Fruit fly (Drosophila melanogaster): Measurements from ENCODE around the gene CG34051.

CG34051 gene

DNA sequence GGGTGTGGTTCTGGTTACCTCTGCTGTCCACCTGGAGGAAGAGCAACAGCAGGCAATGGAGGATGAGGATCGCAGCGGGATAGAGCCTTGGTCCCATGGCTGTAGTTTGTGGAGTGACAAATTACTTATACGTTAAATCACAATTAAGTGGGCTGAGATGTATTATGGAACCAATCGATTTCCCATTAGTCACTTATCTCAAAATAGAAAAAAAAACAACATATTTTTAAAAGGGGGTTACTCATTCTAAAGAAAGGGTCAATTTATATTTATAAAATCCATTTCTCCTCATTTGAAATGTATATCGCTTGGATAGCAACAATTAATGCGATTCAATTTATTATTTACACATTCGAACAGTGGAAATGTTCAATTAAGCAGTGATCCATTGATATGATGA, at the start of gene CG34051:
Gene CG34051, minus strand, starts transcription at position 101 of the 400 bp plus-strand sequence.
- TF ChIP-seq CTCF (optimal IDR thresholded peaks at IDR 0.05) (no peak), CG8478 (optimal IDR thresholded peaks at IDR 0.05) (no peak)

DNA sequence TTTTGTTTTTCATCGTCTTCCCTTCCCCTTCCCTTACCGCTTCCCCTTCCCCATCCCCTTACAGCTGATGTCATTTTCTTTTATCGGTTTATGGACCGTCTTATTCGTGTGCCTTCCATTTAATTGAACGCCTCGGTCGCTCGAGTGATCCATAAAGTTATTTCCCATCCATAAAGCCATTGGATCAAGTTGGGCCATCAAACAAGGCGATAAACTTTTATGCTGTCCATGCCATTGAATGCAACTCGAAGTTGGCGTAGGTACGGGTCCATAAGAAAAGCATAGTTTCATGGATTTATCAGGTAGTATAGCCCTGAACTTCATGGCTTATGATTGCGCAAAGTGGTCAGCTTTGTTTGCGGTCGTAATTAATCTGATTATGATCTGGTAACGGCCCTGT, 44.2 kb upstream of the CG34051 start:
- no peak for TF ChIP-seq CG8478 (optimal IDR thresholded peaks at IDR 0.05)
- TF ChIP-seq CTCF (optimal IDR thresholded peaks at IDR 0.05) = no peak

DNA sequence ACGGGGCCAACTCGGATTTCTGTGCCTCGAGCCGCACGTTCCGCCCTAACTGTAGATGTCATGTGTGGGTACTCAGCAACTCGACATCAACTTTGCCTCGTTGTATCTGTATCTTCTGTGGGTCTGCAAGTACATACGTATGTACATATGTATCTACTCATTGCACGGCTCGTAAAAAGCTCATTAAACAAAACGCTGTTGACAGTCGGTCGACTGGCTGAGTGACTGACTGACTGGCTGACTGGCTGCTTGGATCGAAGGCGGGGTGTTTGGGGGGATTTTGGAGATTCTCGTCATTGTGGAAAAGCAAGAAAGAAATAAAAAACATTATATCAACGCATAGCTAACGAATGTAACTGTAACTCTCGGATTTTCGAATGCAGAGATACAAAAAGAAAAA, 43.5 kb upstream of the CG34051 start:
- no peak for TF ChIP-seq CG8478 (optimal IDR thresholded peaks at IDR 0.05)
- TF ChIP-seq CTCF (optimal IDR thresholded peaks at IDR 0.05) = no peak

- TF ChIP-seq CG8478 (optimal IDR thresholded peaks at IDR 0.05) (no peak), CTCF (optimal IDR thresholded peaks at IDR 0.05) (no peak)
Measured at dm6 chr2L:20002086-20002485, 41.3 kb upstream of the CG34051 start.

DNA sequence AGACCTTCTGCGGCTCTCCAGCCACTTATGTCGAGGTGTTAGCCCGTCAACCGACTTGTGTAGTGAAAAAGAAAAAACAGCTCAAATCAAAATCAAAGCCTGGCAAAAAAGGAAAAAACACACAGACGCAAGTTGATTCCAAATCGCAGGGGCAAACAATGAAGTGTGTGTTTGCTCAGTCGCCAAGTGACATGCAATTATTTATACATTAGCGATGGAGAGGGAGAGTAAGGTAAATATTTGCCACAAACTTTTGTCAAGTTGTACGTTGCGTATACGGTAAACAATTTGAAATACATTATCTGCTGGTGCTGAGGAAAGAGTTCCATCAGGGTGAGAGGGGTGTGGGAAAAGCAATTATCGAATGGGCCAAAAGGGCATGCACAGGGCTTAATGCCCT, 37.3 kb upstream of the CG34051 start:
- TF ChIP-seq CG8478 (optimal IDR thresholded peaks at IDR 0.05) = no peak
- TF ChIP-seq CTCF (optimal IDR thresholded peaks at IDR 0.05) = no peak

- TF ChIP-seq CG8478 (optimal IDR thresholded peaks at IDR 0.05) = no peak
- no peak for TF ChIP-seq CTCF (optimal IDR thresholded peaks at IDR 0.05)
Measured at dm6 chr2L:19992427-19992998, 31.7 kb upstream of the CG34051 start.

- TF ChIP-seq CG8478 (optimal IDR thresholded peaks at IDR 0.05) (no peak), CTCF (optimal IDR thresholded peaks at IDR 0.05) (peak; percentile 64 to 66)
Measured at dm6 chr2L:19989658-19990362, 29.0 kb upstream of the CG34051 start.

DNA sequence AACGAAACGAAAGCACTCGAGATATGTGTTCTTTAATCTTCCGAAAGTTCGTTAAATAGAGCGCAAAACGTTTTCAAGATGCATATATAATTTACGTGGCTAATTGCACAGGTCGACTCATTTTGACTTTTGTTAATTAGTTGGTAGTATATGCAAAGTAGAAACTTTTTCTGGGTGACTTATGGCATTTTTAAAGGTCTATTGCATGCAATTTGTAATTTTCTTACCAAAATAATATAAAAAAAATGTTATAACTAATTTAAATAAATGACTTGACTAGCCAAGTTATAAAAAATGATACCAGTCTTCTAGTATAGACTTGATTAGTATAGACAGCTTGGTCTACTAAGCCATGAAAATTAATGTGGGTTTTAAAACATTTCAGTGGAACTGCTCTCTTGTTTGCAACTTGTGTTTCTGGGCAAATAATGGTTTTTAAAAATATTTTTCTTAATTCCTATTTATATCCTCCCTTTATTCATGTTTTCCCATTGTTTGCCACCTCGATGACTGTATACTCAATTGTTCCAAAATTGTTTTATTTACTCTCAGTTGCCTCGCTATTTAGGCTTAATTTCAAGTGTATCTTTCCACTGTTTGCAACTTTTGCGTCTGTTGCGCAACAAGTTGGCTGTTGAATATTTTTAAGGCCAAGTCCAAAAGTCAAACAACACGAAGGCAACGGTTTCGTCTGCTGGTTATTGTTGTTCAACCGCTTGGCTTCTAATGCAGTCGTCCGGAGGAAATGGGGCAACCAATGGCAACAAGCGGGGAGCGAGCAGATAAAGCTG, 27.2 kb upstream of the CG34051 start:
- TF ChIP-seq CTCF (optimal IDR thresholded peaks at IDR 0.05) = no peak
- TF ChIP-seq CG8478 (optimal IDR thresholded peaks at IDR 0.05) = no peak

- no peak for TF ChIP-seq CG8478 (optimal IDR thresholded peaks at IDR 0.05)
- no peak for TF ChIP-seq CTCF (optimal IDR thresholded peaks at IDR 0.05)
Measured at dm6 chr2L:19967390-19967789, 6.6 kb upstream of the CG34051 start, which contains the start of gene Hf. Gene Hf, minus strand, starts transcription at chr2L:19967685.

- no peak for TF ChIP-seq CTCF (optimal IDR thresholded peaks at IDR 0.05)
- no peak for TF ChIP-seq CG8478 (optimal IDR thresholded peaks at IDR 0.05)
Measured at dm6 chr2L:19966410-19966809, 5.6 kb upstream of the CG34051 start, which contains the start of gene OS9. Gene OS9, minus strand, starts transcription at chr2L:19966510.

- TF ChIP-seq CTCF (optimal IDR thresholded peaks at IDR 0.05) = no peak
- no peak for TF ChIP-seq CG8478 (optimal IDR thresholded peaks at IDR 0.05)
Measured at dm6 chr2L:19963836-19964235, 3.0 kb upstream of the CG34051 start, which contains the start of gene CG10680. Gene CG10680, plus strand, starts transcription at chr2L:19964136.

dm6 chr2L:19962252-19962729, 1.5 kb upstream of the CG34051 start, which contains the start of the genes CG13965 and CG16772:
Gene CG13965, minus strand, starts transcription at chr2L:19962352.
Gene CG16772, plus strand, starts transcription at chr2L:19962679.
- no peak for TF ChIP-seq CTCF (optimal IDR thresholded peaks at IDR 0.05)
- no peak for TF ChIP-seq CG8478 (optimal IDR thresholded peaks at IDR 0.05)

dm6 chr2L:19961585-19961984, 755 bp upstream of the CG34051 start, which contains the start of gene CG42866:
Gene CG42866, minus strand, starts transcription at chr2L:19961685.
- TF ChIP-seq CG8478 (optimal IDR thresholded peaks at IDR 0.05) = no peak
- no peak for TF ChIP-seq CTCF (optimal IDR thresholded peaks at IDR 0.05)

- no peak for TF ChIP-seq CG8478 (optimal IDR thresholded peaks at IDR 0.05)
- no peak for TF ChIP-seq CTCF (optimal IDR thresholded peaks at IDR 0.05)
Measured at dm6 chr2L:19958520-19959161, 2.2 kb downstream of the CG34051 start, which contains the start of gene COX4. Gene COX4, plus strand, starts transcription at chr2L:19958713.

DNA sequence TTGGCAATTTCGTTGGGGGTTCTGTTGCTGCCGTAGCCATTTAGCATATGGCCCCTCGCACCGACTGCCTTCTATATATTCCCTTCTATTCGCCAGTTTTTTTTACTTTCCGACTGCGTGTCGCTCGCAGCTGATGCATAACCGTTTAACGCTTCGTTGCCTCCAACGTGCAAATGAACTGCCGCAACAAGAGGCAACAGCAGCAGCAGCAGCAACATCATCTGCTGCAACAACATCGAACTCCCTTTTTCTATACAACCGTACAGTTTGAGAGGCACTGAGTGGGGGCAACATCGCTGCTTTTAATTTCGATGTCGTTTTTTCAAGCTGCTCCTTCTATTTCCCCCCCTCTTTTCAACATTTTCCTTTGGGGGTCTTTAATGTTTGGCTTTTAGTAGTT, 8.6 kb downstream of the CG34051 start:
- TF ChIP-seq CG8478 (optimal IDR thresholded peaks at IDR 0.05) (no peak), CTCF (optimal IDR thresholded peaks at IDR 0.05) (no peak)
